Worm (Caenorhabditis elegans) whole organism, L4 larva: ENCODE measurements around the gene snrp-3.
A peak's percentile ranks its signal among the peaks of the same experiment; 100 is the strongest.

ENCODE experiments used
- R02D3.7 ChIP-seq: fragments of 150-350 bp; sonication (generic microtip); optimal IDR thresholded peaks from 3 replicates; lab custom pipeline; 2014; ENCODE audit warnings: missing biosample characterization, missing genetic modification characterization
- T20F7.1 ChIP-seq: fragments of 200-800 bp; sonication (Bioruptor generic); optimal IDR thresholded peaks from 2 replicates; lab custom pipeline; 2018; ENCODE audit warnings: mild to moderate bottlenecking, missing genetic modification characterization, missing compliant biosample characterization
- Y75B8A.6 ChIP-seq: fragments of 200-800 bp; sonication (Bioruptor generic); IDR thresholded peaks from 2 replicates; pipeline ENCODE4 v1.3.6; 2022; ENCODE audit warnings: missing genetic modification reagents, missing genetic modification characterization, missing compliant biosample characterization
- attf-4 ChIP-seq: sonication (generic microtip); optimal IDR thresholded peaks from 3 replicates; lab custom pipeline; 2017; ENCODE audit warnings: missing biosample characterization, missing genetic modification characterization
- ceh-20 ChIP-seq: fragments of 200-800 bp; sonication (Bioruptor generic); IDR thresholded peaks from 2 replicates; pipeline ENCODE4 v1.3.6; 2022; ENCODE audit warnings: missing genetic modification reagents, missing genetic modification characterization, missing compliant biosample characterization
- ceh-44 ChIP-seq: fragments of 200-800 bp; sonication (Bioruptor generic); IDR thresholded peaks from 2 replicates; pipeline ENCODE4 v1.3.6; 2022; ENCODE audit warnings: missing genetic modification reagents, missing genetic modification characterization, missing compliant biosample characterization
- cey-2 ChIP-seq: sonication (generic microtip); optimal IDR thresholded peaks from 3 replicates; lab custom pipeline; 2017; ENCODE audit warnings: missing genetic modification characterization, mild to moderate bottlenecking, missing compliant biosample characterization, antibody characterized with exemption, borderline replicate concordance; ENCODE audit not compliant: insufficient read depth
- ctbp-1 ChIP-seq: fragments of 200-800 bp; sonication (Bioruptor generic); IDR thresholded peaks from 2 replicates; pipeline ENCODE4 v1.3.6; 2022; ENCODE audit warnings: missing genetic modification reagents, missing genetic modification characterization, missing compliant biosample characterization
- dmd-6 ChIP-seq: fragments of 200-800 bp; sonication (Bioruptor generic); IDR thresholded peaks from 2 replicates; pipeline ENCODE4 v1.3.6; 2022; ENCODE audit warnings: missing genetic modification reagents, missing genetic modification characterization, missing compliant biosample characterization
- dpl-1 ChIP-seq: fragments of 150-350 bp; optimal IDR thresholded peaks from 2 replicates; lab custom pipeline; 2014; ENCODE audit warnings: missing biosample characterization, missing genetic modification reagents, missing genetic modification characterization
- duxl-1 ChIP-seq: sonication (generic microtip); optimal IDR thresholded peaks from 2 replicates; lab custom pipeline; 2016; ENCODE audit warnings: mild to moderate bottlenecking, missing genetic modification characterization, moderate library complexity, missing compliant biosample characterization; ENCODE audit not compliant: poor library complexity
- dve-1 ChIP-seq: sonication (generic microtip); optimal IDR thresholded peaks from 2 replicates; lab custom pipeline; 2017; ENCODE audit warnings: antibody characterized with exemption, mild to moderate bottlenecking, missing genetic modification characterization, missing compliant biosample characterization; ENCODE audit not compliant: insufficient read depth
- egl-27 ChIP-seq: sonication (generic microtip); optimal IDR thresholded peaks from 3 replicates; lab custom pipeline; 2017; ENCODE audit warnings: missing biosample characterization, missing genetic modification reagents, missing genetic modification characterization
- egl-43 ChIP-seq: fragments of 200-800 bp; sonication (Bioruptor generic); IDR thresholded peaks from 2 replicates; pipeline ENCODE4 v1.3.6; 2022; ENCODE audit warnings: missing genetic modification reagents, missing genetic modification characterization, missing compliant biosample characterization
- hmg-1.1 ChIP-seq: fragments of 200-800 bp; sonication (Bioruptor generic); IDR thresholded peaks from 2 replicates; pipeline ENCODE4 v1.3.6; 2022; ENCODE audit warnings: missing genetic modification reagents, missing genetic modification characterization, missing compliant biosample characterization
- jun-1 ChIP-seq: fragments of 150-350 bp; optimal IDR thresholded peaks from 2 replicates; lab custom pipeline; 2014; ENCODE audit warnings: missing biosample characterization, missing genetic modification reagents, missing genetic modification characterization
- lin-1 ChIP-seq: fragments of 200-800 bp; sonication (Bioruptor generic); IDR thresholded peaks from 2 replicates; pipeline ENCODE4 v1.3.6; 2022; ENCODE audit warnings: missing genetic modification reagents, missing genetic modification characterization, missing compliant biosample characterization
- lin-15B ChIP-seq: fragments of 150-350 bp; sonication (generic microtip); optimal IDR thresholded peaks from 3 replicates; lab custom pipeline; 2014; ENCODE audit warnings: missing biosample characterization, missing genetic modification characterization
- madf-9 ChIP-seq: fragments of 200-800 bp; sonication (Bioruptor generic); conservative IDR thresholded peaks from 2 replicates; pipeline ENCODE4 v1.3.6; 2022; ENCODE audit warnings: missing genetic modification reagents, missing genetic modification characterization, missing compliant biosample characterization
- mdl-1 ChIP-seq, 2 experiments: fragments of 150-350 bp in 1 of 2; sonication (generic microtip) in 1 of 2; optimal IDR thresholded peaks; 2 replicates each; lab custom pipeline; 2014 to 2017; ENCODE audit warnings: missing biosample characterization in 2 of 2, missing genetic modification characterization in 2 of 2
- mdt-29 ChIP-seq: fragments of 200-800 bp; sonication (Bioruptor generic); IDR thresholded peaks from 2 replicates; pipeline ENCODE4 v1.3.6; 2022; ENCODE audit warnings: missing genetic modification reagents, missing genetic modification characterization, missing compliant biosample characterization
- mes-2 ChIP-seq: sonication (generic microtip); optimal IDR thresholded peaks from 2 replicates; lab custom pipeline; 2016; ENCODE audit warnings: missing genotype, mild to moderate bottlenecking, missing genetic modification characterization, missing compliant biosample characterization; ENCODE audit not compliant: poor library complexity, severe bottlenecking
- mxl-2 ChIP-seq: fragments of 200-800 bp; sonication (Bioruptor generic); conservative IDR thresholded peaks from 2 replicates; pipeline ENCODE4 v1.3.6; 2022; ENCODE audit warnings: missing genetic modification reagents, missing genetic modification characterization, missing compliant biosample characterization
- nhr-10 ChIP-seq: fragments of 150-350 bp; optimal IDR thresholded peaks from 2 replicates; lab custom pipeline; 2014; ENCODE audit warnings: missing biosample characterization, missing genetic modification characterization
- nhr-102 ChIP-seq: sonication (generic microtip); optimal IDR thresholded peaks from 2 replicates; lab custom pipeline; 2016; ENCODE audit warnings: mild to moderate bottlenecking, missing genetic modification characterization, moderate library complexity, missing compliant biosample characterization
- nhr-11 ChIP-seq: fragments of 150-350 bp; optimal IDR thresholded peaks from 2 replicates; lab custom pipeline; 2014; ENCODE audit warnings: missing biosample characterization, missing genetic modification characterization
- nhr-237 ChIP-seq: sonication (generic microtip); optimal IDR thresholded peaks from 2 replicates; lab custom pipeline; 2017; ENCODE audit warnings: missing biosample characterization, missing genetic modification characterization
- nhr-28 ChIP-seq: fragments of 150-350 bp; optimal IDR thresholded peaks from 2 replicates; lab custom pipeline; 2014; ENCODE audit warnings: missing biosample characterization, missing genetic modification characterization
- nhr-42 ChIP-seq: fragments of 200-800 bp; sonication (Bioruptor generic); IDR thresholded peaks from 2 replicates; pipeline ENCODE4 v1.3.6; 2022; ENCODE audit warnings: missing genetic modification characterization, missing compliant biosample characterization
- pha-4 ChIP-seq, 2 experiments: fragments of 150-350 bp in 1 of 2; fragments of 200-800 bp in 1 of 2; sonication (Bioruptor generic) in 1 of 2; IDR thresholded peaks in 1 of 2; optimal IDR thresholded peaks in 1 of 2; 2 replicates each; pipeline versions ENCODE4 v1.3.6 to Lab custom; 2014 to 2022; ENCODE audit warnings: missing genetic modification characterization in 2 of 2, missing genetic modification reagents in 2 of 2, missing biosample characterization in 1 of 2, missing compliant biosample characterization in 1 of 2
- php-3 ChIP-seq: fragments of 200-800 bp; sonication (Bioruptor generic); IDR thresholded peaks from 2 replicates; pipeline ENCODE4 v1.3.6; 2022; ENCODE audit warnings: missing genetic modification reagents, missing genetic modification characterization, missing compliant biosample characterization
- saeg-2 ChIP-seq: fragments of 200-800 bp; sonication (Bioruptor generic); IDR thresholded peaks from 2 replicates; pipeline ENCODE4 v1.3.6; 2022; ENCODE audit warnings: missing genetic modification reagents, missing genetic modification characterization, missing compliant biosample characterization
- sdz-12 ChIP-seq: fragments of 200-800 bp; sonication (Bioruptor generic); optimal IDR thresholded peaks from 2 replicates; lab custom pipeline; 2018; ENCODE audit warnings: mild to moderate bottlenecking, missing genetic modification characterization, missing compliant biosample characterization
- set-16 ChIP-seq: fragments of 200-800 bp; sonication (Bioruptor generic); IDR thresholded peaks from 2 replicates; pipeline ENCODE4 v1.3.6; 2022; ENCODE audit warnings: missing genetic modification reagents, missing genetic modification characterization, missing compliant biosample characterization
- snpc-4 ChIP-seq: fragments of 150-350 bp; optimal IDR thresholded peaks from 2 replicates; lab custom pipeline; 2014; ENCODE audit warnings: missing biosample characterization, missing genetic modification characterization
- unc-39 ChIP-seq: sonication (generic microtip); optimal IDR thresholded peaks from 2 replicates; lab custom pipeline; 2017; ENCODE audit warnings: missing biosample characterization, missing genetic modification characterization
- vab-7 ChIP-seq: fragments of 200-800 bp; sonication (Bioruptor generic); IDR thresholded peaks from 2 replicates; pipeline ENCODE4 v1.3.6; 2022; ENCODE audit warnings: missing genetic modification reagents, missing genetic modification characterization, missing compliant biosample characterization
- zfp-2 ChIP-seq: sonication (generic microtip); optimal IDR thresholded peaks from 2 replicates; lab custom pipeline; 2016; ENCODE audit warnings: mild to moderate bottlenecking, missing genetic modification characterization, missing compliant biosample characterization
- zip-11 ChIP-seq: fragments of 200-800 bp; sonication (Bioruptor generic); IDR thresholded peaks from 2 replicates; pipeline ENCODE4 v1.3.6; 2022; ENCODE audit warnings: missing genetic modification characterization, missing compliant biosample characterization
- zip-2 ChIP-seq: fragments of 150-350 bp; optimal IDR thresholded peaks from 2 replicates; lab custom pipeline; 2014; ENCODE audit warnings: missing biosample characterization, missing genetic modification characterization
- ztf-7 ChIP-seq: fragments of 150-350 bp; optimal IDR thresholded peaks from 2 replicates; lab custom pipeline; 2014; ENCODE audit warnings: missing biosample characterization, missing genetic modification characterization

The snrp-3 gene

DNA sequence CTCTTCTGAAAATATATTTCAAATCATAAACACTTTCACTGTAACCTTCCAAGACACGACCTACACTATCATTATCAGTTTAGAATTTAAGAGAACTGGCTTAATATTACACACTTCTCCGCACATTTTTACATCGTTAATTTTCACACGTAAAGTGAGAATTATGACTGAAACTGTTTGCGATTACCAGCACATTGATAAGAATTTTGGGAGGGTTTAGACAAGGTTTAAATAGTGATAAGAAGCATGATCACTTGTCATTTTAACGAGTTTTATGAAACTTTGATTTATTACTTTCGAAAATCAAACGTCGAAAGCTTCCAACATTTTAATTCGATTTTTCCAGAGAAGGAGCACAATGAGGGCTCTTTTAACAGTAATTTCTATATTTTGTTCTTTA lies 42.9 kb upstream of the snrp-3 start, which contains the start of gene F21D5.3 (continued):
- TF ChIP-seq ceh-20 (GFP tag; lab: Robert Waterston, UW), result peak; percentile 71; the same call in 1 of the 2 replicates
- no peak for TF ChIP-seq lin-15B (tag; lab: Kevin White, UChicago)
- no peak for TF ChIP-seq mes-2 (tag; lab: Kevin White, UChicago)
- TF ChIP-seq lin-1, result peak; percentile 47; the same call in 1 of the 2 replicates
- TF ChIP-seq vab-7 (GFP tag; lab: Robert Waterston, UW), result no peak
- peak; percentile 68 for TF ChIP-seq dmd-6 (GFP tag; lab: Robert Waterston, UW)
- no peak for TF ChIP-seq sdz-12
- TF ChIP-seq nhr-102 (tag; lab: Kevin White, UChicago), result no peak
- TF ChIP-seq set-16 (GFP tag; lab: Robert Waterston, UW), result no peak
- no peak for TF ChIP-seq zip-2
- no peak for TF ChIP-seq duxl-1 (tag; lab: Kevin White, UChicago)
- no peak for TF ChIP-seq unc-39 (tag; lab: Kevin White, UChicago)
- no peak for TF ChIP-seq Y75B8A.6 (GFP tag; lab: Robert Waterston, UW)
- TF ChIP-seq attf-4 (tag; lab: Kevin White, UChicago), result no peak
- TF ChIP-seq nhr-11 (tag; lab: Kevin White, UChicago), result no peak
- no peak for TF ChIP-seq nhr-42 (GFP tag; lab: Robert Waterston, UW)
- TF ChIP-seq zfp-2 (tag; lab: Kevin White, UChicago), result no peak
- no peak for TF ChIP-seq mxl-2 (GFP tag; lab: Robert Waterston, UW)
- TF ChIP-seq nhr-28, result peak; percentile 60
- TF ChIP-seq R02D3.7 (tag; lab: Kevin White, UChicago), result no peak
- TF ChIP-seq jun-1 (tag; lab: Kevin White, UChicago), result no peak
- no peak for TF ChIP-seq nhr-10 (tag; lab: Kevin White, UChicago)
- no peak for TF ChIP-seq mdt-29 (GFP tag; lab: Robert Waterston, UW)
- no peak for TF ChIP-seq pha-4 (GFP tag; IDR thresholded peaks at IDR 0.05; lab: Robert Waterston, UW)
- TF ChIP-seq pha-4 (tag; optimal IDR thresholded peaks at IDR 0.05; lab: Kevin White, UChicago), result no peak
- TF ChIP-seq T20F7.1 (GFP tag; lab: Kevin White, UChicago), result peak; percentile 47
- TF ChIP-seq ceh-44 (GFP tag; lab: Robert Waterston, UW), result no peak
- no peak for TF ChIP-seq nhr-237
- no peak for TF ChIP-seq egl-43 (GFP tag; lab: Robert Waterston, UW)
- TF ChIP-seq dpl-1, result no peak
- peak; percentile 63 for TF ChIP-seq dve-1 (tag; lab: Kevin White, UChicago)
- TF ChIP-seq snpc-4 (tag; lab: Kevin White, UChicago), result no peak
- no peak for TF ChIP-seq madf-9
- TF ChIP-seq mdl-1 (tag; optimal IDR thresholded peaks at IDR 0.05; lab: Kevin White, UChicago), result no peak
- TF ChIP-seq ztf-7 (tag; lab: Kevin White, UChicago), result no peak
- no peak for TF ChIP-seq ctbp-1 (GFP tag; lab: Robert Waterston, UW)
- TF ChIP-seq php-3 (GFP tag; lab: Robert Waterston, UW), result peak; percentile 79
- no peak for TF ChIP-seq zip-11 (GFP tag; lab: Robert Waterston, UW)
- no peak for TF ChIP-seq egl-27
- no peak for TF ChIP-seq cey-2 (tag; lab: Kevin White, UChicago)
- TF ChIP-seq saeg-2 (GFP tag; lab: Robert Waterston, UW), result no peak
- TF ChIP-seq hmg-1.1 (GFP tag; lab: Robert Waterston, UW), result no peak
